Fruit fly (Drosophila melanogaster): ENCODE results near the gene CG1113.

CG1113 gene

dm6 chr3R:5250530-5251242 is 2.3 kb upstream of the CG1113 start (continued):
- TF ChIP-seq phol (tag; optimal IDR thresholded peaks at IDR 0.05): peak; percentile 72
- peak; percentile 1 for TF ChIP-seq CG12155 (GFP tag; optimal IDR thresholded peaks at IDR 0.05)
- TF ChIP-seq Xrp1 (GFP tag; IDR thresholded peaks at IDR 0.05): peak; percentile 21; the same call in 1 of the 2 replicates
- TF ChIP-seq CG13624 (GFP tag; optimal IDR thresholded peaks at IDR 0.05): peak; percentile 11
- TF ChIP-seq tio (GFP tag; optimal IDR thresholded peaks at IDR 0.05): peak; percentile 20
- TF ChIP-seq tgo (GFP tag; IDR thresholded peaks at IDR 0.05): peak; percentile 25; the same call in 2 of the 3 replicates
- no peak for TF ChIP-seq CG9797 (GFP tag; optimal IDR thresholded peaks at IDR 0.05)
- TF ChIP-seq Chrac-16 (GFP tag; optimal IDR thresholded peaks at IDR 0.05): peak; percentile 39
- TF ChIP-seq gro (GFP tag; optimal IDR thresholded peaks at IDR 0.05): no peak
- TF ChIP-seq fd64A (GFP tag; optimal IDR thresholded peaks at IDR 0.05): no peak
- peak; percentile 26 for TF ChIP-seq CG15269 (tag; optimal IDR thresholded peaks at IDR 0.05)
- no peak for TF ChIP-seq CG6254 (GFP tag; optimal IDR thresholded peaks at IDR 0.05)
- no peak for TF ChIP-seq BtbVII (GFP tag; optimal IDR thresholded peaks at IDR 0.05)
- TF ChIP-seq fu2 (GFP tag; optimal IDR thresholded peaks at IDR 0.05): no peak
- no peak for TF ChIP-seq pan (optimal IDR thresholded peaks at IDR 0.05)
- TF ChIP-seq pan (GFP tag; optimal IDR thresholded peaks at IDR 0.05 in 1 of 2, IDR thresholded peaks at IDR 0.05 in 1 of 2): peak in 1 of 2 experiments; percentile 27
- TF ChIP-seq CG6765 (GFP tag; optimal IDR thresholded peaks at IDR 0.05): no peak
- peak; percentile 2 for TF ChIP-seq eyg (GFP tag; optimal IDR thresholded peaks at IDR 0.05)
- peak; percentile 24 for TF ChIP-seq zfh2 (GFP tag; optimal IDR thresholded peaks at IDR 0.05)
- no peak for TF ChIP-seq Fer2 (tag; optimal IDR thresholded peaks at IDR 0.05)
- peak; percentile 46 for TF ChIP-seq Med (GFP tag)
- peak; percentile 37; the same call in 1 of the 2 replicates for TF ChIP-seq ara (GFP tag; IDR thresholded peaks at IDR 0.05)
- TF ChIP-seq sens (GFP tag): peak; percentile 88
- TF ChIP-seq CG4424 (GFP tag; optimal IDR thresholded peaks at IDR 0.05): peak; percentile 7
- 0 out of 3 replicates have a peak, but pooled peaks have one; percentile 15 for TF ChIP-seq Dbx (GFP tag; IDR thresholded peaks at IDR 0.05)
- peak; percentile 63 for TF ChIP-seq zf30C (GFP tag; optimal IDR thresholded peaks at IDR 0.05)
- peak; percentile 35 for TF ChIP-seq row (GFP tag; IDR thresholded peaks at IDR 0.05)
- TF ChIP-seq nau (GFP tag; optimal IDR thresholded peaks at IDR 0.05): no peak
- no peak for TF ChIP-seq Neu2 (GFP tag; optimal IDR thresholded peaks at IDR 0.05; ENCODE audit: borderline replicate concordance)
- TF ChIP-seq hth (optimal IDR thresholded peaks at IDR 0.05): no peak
- TF ChIP-seq PHDP (tag; optimal IDR thresholded peaks at IDR 0.05): no peak
- TF ChIP-seq pho (GFP tag; optimal IDR thresholded peaks at IDR 0.05): peak; percentile 9
- peak; percentile 7 for TF ChIP-seq Hsf (GFP tag; optimal IDR thresholded peaks at IDR 0.05)
- TF ChIP-seq ind (GFP tag; optimal IDR thresholded peaks at IDR 0.05): peak; percentile 28
- no peak for TF ChIP-seq CG17385 (GFP tag; optimal IDR thresholded peaks at IDR 0.05)
- no peak for TF ChIP-seq Myb (GFP tag; optimal IDR thresholded peaks at IDR 0.05)
- no peak for TF ChIP-seq CG8359 (GFP tag; optimal IDR thresholded peaks at IDR 0.05; ENCODE audit: borderline replicate concordance)
- TF ChIP-seq otp (GFP tag; IDR thresholded peaks at IDR 0.05): no peak
- 0 out of 2 replicates have a peak, but pooled peaks have one; percentile 10 for TF ChIP-seq Ada2b (GFP tag; IDR thresholded peaks at IDR 0.05)
- TF ChIP-seq CG17359 (tag; optimal IDR thresholded peaks at IDR 0.05): peak; percentile 21
- no peak for TF ChIP-seq Sox100B (GFP tag; optimal IDR thresholded peaks at IDR 0.05)
- TF ChIP-seq Hr51 (GFP tag; optimal IDR thresholded peaks at IDR 0.05): no peak
- peak; percentile 8 for TF ChIP-seq sug (tag; optimal IDR thresholded peaks at IDR 0.05)
- no peak for TF ChIP-seq CG17568 (GFP tag; optimal IDR thresholded peaks at IDR 0.05)
- TF ChIP-seq dpn (GFP tag; optimal IDR thresholded peaks at IDR 0.05): peak; percentile 11 to 21
- no peak for TF ChIP-seq Sry-δ (GFP tag; optimal IDR thresholded peaks at IDR 0.05)
- TF ChIP-seq dmrt99B (tag; optimal IDR thresholded peaks at IDR 0.05): peak; percentile 9
- TF ChIP-seq H2.0 (GFP tag; IDR thresholded peaks at IDR 0.05): 0 out of 2 replicates have a peak, but pooled peaks have one; percentile 11
- TF ChIP-seq shn (GFP tag; optimal IDR thresholded peaks at IDR 0.05): peak; percentile 9
- TF ChIP-seq Meics (GFP tag; optimal IDR thresholded peaks at IDR 0.05): no peak

Data from whole organism, embryonic.